Fruit fly (Drosophila melanogaster): Measurements from ENCODE around the gene Rpn3.
A peak's percentile ranks its signal among the peaks of the same experiment; 100 is the strongest.

DNA sequence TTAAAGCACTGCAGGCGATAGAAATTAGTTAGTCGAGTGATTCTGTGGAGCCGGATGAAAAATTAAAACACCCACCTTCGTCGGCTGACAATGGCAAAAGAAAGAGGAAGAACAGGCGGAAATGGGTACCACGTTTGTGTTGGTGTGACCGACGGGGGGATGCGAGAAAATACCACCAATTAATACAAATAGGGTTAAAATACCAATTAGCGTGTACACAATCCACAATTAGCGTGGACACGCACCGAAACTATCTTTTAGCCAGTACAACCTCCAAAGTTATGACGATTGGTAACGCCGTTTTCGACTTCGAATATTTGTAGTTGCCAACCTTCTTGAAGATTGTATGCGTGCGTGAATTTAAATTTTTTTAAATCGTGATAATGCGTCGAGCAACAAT lies 42.5 kb upstream of the Rpn3 start, which contains the start of gene RpL30:
- TF ChIP-seq CG8159 (tag; optimal IDR thresholded peaks at IDR 0.05), result peak; percentile 66
- peak; percentile 31 for TF ChIP-seq CG9948 (tag; optimal IDR thresholded peaks at IDR 0.05)
- peak; percentile 60 for TF ChIP-seq CG15710 (tag; optimal IDR thresholded peaks at IDR 0.05)
- peak; percentile 40; the same call in 1 of the 2 replicates for TF ChIP-seq rn (GFP tag; IDR thresholded peaks at IDR 0.05)
- peak; percentile 71 for TF ChIP-seq Pif1A (GFP tag; optimal IDR thresholded peaks at IDR 0.05)
- peak; percentile 76 for TF ChIP-seq gl (tag; optimal IDR thresholded peaks at IDR 0.05)
- TF ChIP-seq CG17806 (tag; optimal IDR thresholded peaks at IDR 0.05), result peak; percentile 44
